Worm (Caenorhabditis elegans) whole organism, young adult: ENCODE results near the gene nxf-1.
A peak's percentile ranks its signal among the peaks of the same experiment; 100 is the strongest.

ENCODE experiments used
- B0336.3 ChIP-seq: fragments of 200-800 bp; sonication (Bioruptor generic); IDR thresholded peaks from 2 replicates; pipeline ENCODE4 v1.3.6; 2022; ENCODE audit warnings: missing genetic modification characterization, missing compliant biosample characterization
- D2030.7 ChIP-seq: fragments of 200-800 bp; sonication (Bioruptor generic); IDR thresholded peaks from 2 replicates; pipeline ENCODE4 v1.3.6; 2022; ENCODE audit warnings: missing genetic modification reagents, missing genetic modification characterization, missing compliant biosample characterization
- F22D6.2 ChIP-seq: sonication (generic microtip); optimal IDR thresholded peaks from 2 replicates; lab custom pipeline; 2016; ENCODE audit warnings: mild to moderate bottlenecking, missing genetic modification characterization, missing compliant biosample characterization
- F33H1.4 ChIP-seq: fragments of 200-800 bp; sonication (Bioruptor generic); IDR thresholded peaks from 2 replicates; pipeline ENCODE4 v1.3.6; 2022; ENCODE audit warnings: missing genetic modification reagents, missing genetic modification characterization, missing compliant biosample characterization
- F49E8.2 ChIP-seq: sonication (generic microtip); optimal IDR thresholded peaks from 3 replicates; lab custom pipeline; 2017; ENCODE audit warnings: missing genetic modification characterization, mild to moderate bottlenecking, missing compliant biosample characterization, antibody characterized with exemption, moderate library complexity; ENCODE audit not compliant: insufficient read depth
- F55B11.4 ChIP-seq: sonication (generic microtip); optimal IDR thresholded peaks from 2 replicates; lab custom pipeline; 2016; ENCODE audit warnings: missing compliant biosample characterization, missing genetic modification characterization, borderline replicate concordance; ENCODE audit not compliant: insufficient read depth
- Y56A3A.18 ChIP-seq: fragments of 200-800 bp; sonication (Bioruptor generic); IDR thresholded peaks from 2 replicates; pipeline ENCODE4 v1.3.6; 2022; ENCODE audit warnings: missing genetic modification reagents, missing genetic modification characterization, missing compliant biosample characterization
- Y79H2A.3 ChIP-seq: fragments of 200-800 bp; sonication (Bioruptor generic); conservative IDR thresholded peaks from 2 replicates; pipeline ENCODE4 v1.3.6; 2022; ENCODE audit warnings: missing genetic modification reagents, missing genetic modification characterization, missing compliant biosample characterization
- cebp-2 ChIP-seq: fragments of 200-800 bp; sonication (Bioruptor generic); IDR thresholded peaks from 2 replicates; pipeline ENCODE4 v1.3.6; 2022; ENCODE audit warnings: missing genetic modification characterization, missing compliant biosample characterization
- ceh-27 ChIP-seq: fragments of 200-800 bp; sonication (Bioruptor generic); optimal IDR thresholded peaks from 2 replicates; lab custom pipeline; 2018; ENCODE audit warnings: mild to moderate bottlenecking, missing genetic modification characterization, moderate library complexity, missing compliant biosample characterization
- ceh-91 ChIP-seq: fragments of 200-800 bp; sonication (Bioruptor generic); IDR thresholded peaks from 2 replicates; pipeline ENCODE4 v1.3.6; 2022; ENCODE audit warnings: missing genetic modification reagents, missing genetic modification characterization, missing compliant biosample characterization
- dox-1 ChIP-seq: fragments of 200-800 bp; sonication (Bioruptor generic); IDR thresholded peaks from 2 replicates; pipeline ENCODE4 v1.3.6; 2022; ENCODE audit warnings: missing genetic modification reagents, missing genetic modification characterization, missing compliant biosample characterization
- dpff-1 ChIP-seq: sonication (generic microtip); optimal IDR thresholded peaks from 2 replicates; lab custom pipeline; 2017; ENCODE audit warnings: mild to moderate bottlenecking, missing genetic modification characterization, missing compliant biosample characterization
- ekl-4 ChIP-seq: fragments of 200-800 bp; sonication (Bioruptor generic); IDR thresholded peaks from 2 replicates; pipeline ENCODE4 v1.3.6; 2022; ENCODE audit warnings: missing genetic modification reagents, missing genetic modification characterization, missing compliant biosample characterization
- him-1 ChIP-seq: sonication (generic microtip); optimal IDR thresholded peaks from 2 replicates; lab custom pipeline; 2016; ENCODE audit warnings: missing genotype, missing genetic modification reagents, missing genetic modification characterization, missing compliant biosample characterization
- hmg-1.2 ChIP-seq: fragments of 200-800 bp; sonication (Bioruptor generic); IDR thresholded peaks from 2 replicates; pipeline ENCODE4 v1.3.6; 2022; ENCODE audit warnings: missing genetic modification reagents, missing genetic modification characterization, missing compliant biosample characterization
- hrde-1 ChIP-seq: sonication (generic microtip); optimal IDR thresholded peaks from 2 replicates; lab custom pipeline; 2016; ENCODE audit warnings: missing genetic modification characterization, mild to moderate bottlenecking, missing compliant biosample characterization, moderate library complexity, missing genotype, missing genetic modification reagents, borderline replicate concordance
- lin-54 ChIP-seq: fragments of 200-800 bp; sonication (Bioruptor generic); optimal IDR thresholded peaks from 2 replicates; lab custom pipeline; 2018; ENCODE audit warnings: mild to moderate bottlenecking, missing genetic modification characterization, missing compliant biosample characterization
- lir-1 ChIP-seq: fragments of 200-800 bp; sonication (Bioruptor generic); conservative IDR thresholded peaks from 2 replicates; pipeline ENCODE4 v1.3.6; 2022; ENCODE audit warnings: missing genetic modification reagents, missing genetic modification characterization, missing compliant biosample characterization
- lsy-27 ChIP-seq: sonication (generic microtip); optimal IDR thresholded peaks from 2 replicates; lab custom pipeline; 2017; ENCODE audit warnings: missing genetic modification characterization, mild to moderate bottlenecking, missing compliant biosample characterization, antibody characterized with exemption, missing genotype, borderline replicate concordance; ENCODE audit not compliant: insufficient read depth
- madf-8 ChIP-seq: fragments of 200-800 bp; sonication (Bioruptor generic); conservative IDR thresholded peaks from 2 replicates; pipeline ENCODE4 v1.3.6; 2022; ENCODE audit warnings: missing genetic modification reagents, missing genetic modification characterization, missing compliant biosample characterization
- mcd-1 ChIP-seq: fragments of 200-800 bp; sonication (Bioruptor generic); IDR thresholded peaks from 2 replicates; pipeline ENCODE4 v1.3.6; 2022; ENCODE audit warnings: missing genetic modification reagents, missing genetic modification characterization, missing compliant biosample characterization
- mes-4 ChIP-seq: sonication (generic microtip); optimal IDR thresholded peaks from 2 replicates; lab custom pipeline; 2016; ENCODE audit warnings: missing genotype, missing genetic modification characterization, missing compliant biosample characterization
- mxl-1 ChIP-seq: sonication (generic microtip); optimal IDR thresholded peaks from 2 replicates; lab custom pipeline; 2016; ENCODE audit warnings: missing genetic modification characterization, missing compliant biosample characterization
- nfya-1 ChIP-seq: sonication (generic microtip); optimal IDR thresholded peaks from 2 replicates; lab custom pipeline; 2017; ENCODE audit warnings: antibody characterized with exemption, missing compliant biosample characterization, missing genetic modification characterization, borderline replicate concordance; ENCODE audit not compliant: insufficient read depth
- nfya-2 ChIP-seq: fragments of 200-800 bp; sonication (Bioruptor generic); IDR thresholded peaks from 2 replicates; pipeline ENCODE4 v1.3.6; 2022; ENCODE audit warnings: missing genetic modification reagents, missing genetic modification characterization, missing compliant biosample characterization
- nfyb-1 ChIP-seq: fragments of 200-800 bp; sonication (Bioruptor generic); IDR thresholded peaks from 2 replicates; pipeline ENCODE4 v1.3.6; 2022; ENCODE audit warnings: missing genetic modification reagents, missing genetic modification characterization, missing compliant biosample characterization
- pbrm-1 ChIP-seq: fragments of 200-800 bp; sonication (Bioruptor generic); IDR thresholded peaks from 2 replicates; pipeline ENCODE4 v1.3.6; 2022; ENCODE audit warnings: missing genetic modification reagents, missing genetic modification characterization, missing compliant biosample characterization
- pha-4 ChIP-seq: fragments of 150-350 bp; sonication (generic microtip); optimal IDR thresholded peaks from 2 replicates; lab custom pipeline; 2014; ENCODE audit warnings: missing biosample characterization, missing genetic modification reagents, missing genetic modification characterization
- rcor-1 ChIP-seq: fragments of 200-800 bp; sonication (Bioruptor generic); IDR thresholded peaks from 2 replicates; pipeline ENCODE4 v1.3.6; 2022; ENCODE audit warnings: missing genetic modification reagents, missing genetic modification characterization, missing compliant biosample characterization
- rec-8 ChIP-seq, 2 experiments: sonication (generic microtip); optimal IDR thresholded peaks; 2 replicates each; lab custom pipeline; 2016; ENCODE audit warnings: mild to moderate bottlenecking in 2 of 2, missing genetic modification characterization in 2 of 2, missing genetic modification reagents in 2 of 2, missing genotype in 2 of 2, missing biosample characterization in 1 of 2, missing compliant biosample characterization in 1 of 2, moderate library complexity in 1 of 2
- repo-1 ChIP-seq: sonication (generic microtip); optimal IDR thresholded peaks from 2 replicates; lab custom pipeline; 2017; ENCODE audit warnings: mild to moderate bottlenecking, missing genetic modification characterization, missing compliant biosample characterization
- sea-2 ChIP-seq: fragments of 200-800 bp; sonication (Bioruptor generic); IDR thresholded peaks from 2 replicates; pipeline ENCODE4 v1.3.6; 2022; ENCODE audit warnings: missing genetic modification characterization, missing compliant biosample characterization
- snpc-1.1 ChIP-seq: sonication (generic microtip); optimal IDR thresholded peaks from 2 replicates; lab custom pipeline; 2017; ENCODE audit warnings: missing genetic modification characterization, mild to moderate bottlenecking, missing compliant biosample characterization, antibody characterized with exemption, moderate library complexity, missing genotype, missing genetic modification reagents; ENCODE audit not compliant: insufficient read depth
- snpc-4 ChIP-seq, 5 experiments: fragments of 150-350 bp in 1 of 5; sonication (generic microtip) in 4 of 5; optimal IDR thresholded peaks; 2 replicates each; lab custom pipeline; 2014 to 2018; ENCODE audit warnings: missing genetic modification characterization in 5 of 5, missing biosample characterization in 3 of 5, antibody characterized with exemption in 2 of 5, mild to moderate bottlenecking in 2 of 5, missing compliant biosample characterization in 2 of 5, missing genotype in 2 of 5, moderate library complexity in 2 of 5, missing genetic modification reagents in 1 of 5
- tlf-1 ChIP-seq: fragments of 200-800 bp; sonication (Bioruptor generic); optimal IDR thresholded peaks from 2 replicates; lab custom pipeline; 2018; ENCODE audit warnings: mild to moderate bottlenecking, missing genetic modification characterization, missing compliant biosample characterization
- unc-130 ChIP-seq: sonication (generic microtip); optimal IDR thresholded peaks from 2 replicates; lab custom pipeline; 2016; ENCODE audit warnings: missing genetic modification reagents, missing genetic modification characterization, missing compliant biosample characterization
- xnd-1 ChIP-seq: sonication (generic microtip); optimal IDR thresholded peaks from 2 replicates; lab custom pipeline; 2016; ENCODE audit warnings: missing genotype, missing genetic modification reagents, missing genetic modification characterization, missing compliant biosample characterization
- zfh-2 ChIP-seq: fragments of 200-800 bp; sonication (Bioruptor generic); conservative IDR thresholded peaks from 2 replicates; pipeline ENCODE4 v1.3.6; 2022; ENCODE audit warnings: missing genetic modification reagents, missing genetic modification characterization, missing compliant biosample characterization
- zim-3 ChIP-seq: sonication (generic microtip); optimal IDR thresholded peaks from 2 replicates; lab custom pipeline; 2017; ENCODE audit warnings: mild to moderate bottlenecking, missing genetic modification characterization, moderate library complexity, missing compliant biosample characterization
- ztf-25 ChIP-seq: fragments of 200-800 bp; sonication (Bioruptor generic); IDR thresholded peaks from 2 replicates; pipeline ENCODE4 v1.3.6; 2022; ENCODE audit warnings: missing genetic modification reagents, missing genetic modification characterization, missing compliant biosample characterization
- ztf-26 ChIP-seq: sonication (generic microtip); optimal IDR thresholded peaks from 2 replicates; lab custom pipeline; 2017; ENCODE audit warnings: missing genetic modification characterization, missing compliant biosample characterization

The nxf-1 gene

ce11 chrV:14463087-14463486, 48.3 kb upstream of the nxf-1 start, which contains the start of gene F08H9.3 (continued):
- peak; percentile 35; the same call in 1 of the 2 replicates for TF ChIP-seq madf-8 (GFP tag; lab: Robert Waterston, UW)
- peak; percentile 9 for TF ChIP-seq dpff-1 (tag; lab: Kevin White, UChicago)
- TF ChIP-seq ceh-91: 0 out of 2 replicates have a peak, but pooled peaks have one; percentile 18
- peak; percentile 75; the same call in 1 of the 2 replicates for TF ChIP-seq ekl-4
- peak; percentile 93 for TF ChIP-seq snpc-1.1 (tag; lab: Kevin White, UChicago)
- peak; percentile 84 for TF ChIP-seq dox-1 (GFP tag; lab: Robert Waterston, UW)
- TF ChIP-seq mcd-1: peak; percentile 74
- TF ChIP-seq zfh-2: peak; percentile 51; the same call in 1 of the 2 replicates
- TF ChIP-seq B0336.3 (GFP tag; lab: Robert Waterston, UW): peak; percentile 52; the same call in 1 of the 2 replicates
- TF ChIP-seq D2030.7 (GFP tag; lab: Robert Waterston, UW): peak; percentile 82
- peak; percentile 55; the same call in 1 of the 2 replicates for TF ChIP-seq rcor-1 (GFP tag; lab: Robert Waterston, UW)
- peak; percentile 51 for TF ChIP-seq F33H1.4 (GFP tag; lab: Robert Waterston, UW)
- TF ChIP-seq repo-1 (tag; lab: Kevin White, UChicago): peak; percentile 18
- TF ChIP-seq pbrm-1: peak; percentile 75
- TF ChIP-seq F49E8.2 (tag; lab: Kevin White, UChicago): peak; percentile 38

ce11 chrV:14462653-14463052, 47.8 kb upstream of the nxf-1 start:
- TF ChIP-seq lsy-27 (tag; lab: Kevin White, UChicago): no peak
- no peak for TF ChIP-seq rcor-1 (GFP tag; lab: Robert Waterston, UW)
- TF ChIP-seq tlf-1 (GFP tag; lab: Kevin White, UChicago): no peak
- TF ChIP-seq mes-4 (tag; lab: Kevin White, UChicago): no peak
- no peak for TF ChIP-seq Y56A3A.18
- TF ChIP-seq mxl-1 (tag; lab: Kevin White, UChicago): no peak
- TF ChIP-seq cebp-2 (GFP tag; lab: Robert Waterston, UW): no peak
- TF ChIP-seq him-1 (tag; lab: Kevin White, UChicago): no peak
- no peak for TF ChIP-seq nfya-2
- no peak for TF ChIP-seq ztf-26

- TF ChIP-seq rec-8 (tag; optimal IDR thresholded peaks at IDR 0.05; lab: Kevin White, UChicago) (no peak), zfh-2 (peak; percentile 76), nfyb-1 (GFP tag; lab: Robert Waterston, UW) (0 out of 2 replicates have a peak, but pooled peaks have one; percentile 15)
Observed at ce11 chrV:14460615-14461102, 45.8 kb upstream of the nxf-1 start, which contains the start of gene F08H9.2. F08H9.2 (plus strand) TSS chrV:14460665.

- TF ChIP-seq lin-54 (peak; percentile 9), F22D6.2 (no peak), ztf-25 (GFP tag; lab: Robert Waterston, UW) (no peak), unc-130 (GFP tag; lab: Kevin White, UChicago) (no peak), hrde-1 (peak; percentile 66), F55B11.4 (no peak), hmg-1.2 (no peak; the same call in 1 of the 2 replicates), Y79H2A.3 (GFP tag; lab: Robert Waterston, UW) (no peak), sea-2 (GFP tag; lab: Robert Waterston, UW) (no peak), nfya-1 (no peak), lir-1 (GFP tag; lab: Robert Waterston, UW) (no peak), pha-4 (tag; lab: Kevin White, UChicago) (no peak), zim-3 (tag; lab: Kevin White, UChicago) (no peak), him-1 (tag; lab: Kevin White, UChicago) (peak; percentile 17), xnd-1 (tag; lab: Kevin White, UChicago) (peak; percentile 5), ceh-27 (GFP tag; lab: Kevin White, UChicago) (no peak), F33H1.4 (GFP tag; lab: Robert Waterston, UW) (0 out of 2 replicates have a peak, but pooled peaks have one; percentile 11), snpc-4 (GFP tag; optimal IDR thresholded peaks at IDR 0.05; lab: Kevin White, UChicago) (no peak), snpc-4 (tag; optimal IDR thresholded peaks at IDR 0.05; lab: Kevin White, UChicago) (peak in 1 of 4 experiments; percentile 13)
Observed at ce11 chrV:14460122-14460521, 45.3 kb upstream of the nxf-1 start.
